Fruit fly (Drosophila melanogaster): ENCODE results near the gene ND-51.

DNA sequence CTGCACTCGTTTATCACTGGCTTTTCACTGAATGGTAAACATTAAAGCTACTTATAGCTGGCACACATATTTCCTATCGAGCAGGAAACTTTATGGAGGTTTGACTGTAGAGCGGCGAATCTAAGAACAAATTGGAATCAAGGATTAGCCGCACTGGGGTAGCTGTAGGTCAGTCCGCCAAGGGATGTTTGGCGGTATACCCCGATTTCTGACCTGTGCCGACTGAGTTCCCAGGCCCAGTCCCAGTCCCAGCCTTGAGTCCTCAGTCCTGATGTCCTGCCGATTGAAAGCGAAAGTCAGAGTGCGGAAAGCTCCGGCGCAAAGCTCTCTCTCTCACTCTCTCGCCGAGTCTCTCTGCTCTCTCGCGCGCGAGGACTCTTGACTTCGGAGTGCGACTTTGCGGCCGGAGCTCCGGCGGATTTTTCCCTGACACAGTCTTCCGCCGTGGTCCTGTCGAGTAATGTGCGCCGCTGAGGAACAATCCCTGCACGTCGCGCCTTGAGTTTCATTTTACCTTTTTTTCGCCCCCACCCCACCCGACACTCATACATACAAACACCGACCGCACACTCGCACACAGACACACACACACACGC, 8.6 kb downstream of the ND-51 start, which contains the start of gene CG13995:
- no peak for TF ChIP-seq Crg-1 (GFP tag; optimal IDR thresholded peaks at IDR 0.05)
- no peak for TF ChIP-seq CG1620 (GFP tag; optimal IDR thresholded peaks at IDR 0.05)
- no peak for TF ChIP-seq CG7101 (tag; optimal IDR thresholded peaks at IDR 0.05)
- no peak for TF ChIP-seq cic (GFP tag; optimal IDR thresholded peaks at IDR 0.05)
- TF ChIP-seq Clk (GFP tag; optimal IDR thresholded peaks at IDR 0.05) = no peak
- TF ChIP-seq Hr96 (GFP tag; optimal IDR thresholded peaks at IDR 0.05) = no peak
- TF ChIP-seq CG5204 (GFP tag; optimal IDR thresholded peaks at IDR 0.05) = no peak
- TF ChIP-seq CG33017 (tag; optimal IDR thresholded peaks at IDR 0.05) = no peak
- no peak for TF ChIP-seq cnc (optimal IDR thresholded peaks at IDR 0.05)
- no peak for TF ChIP-seq kay (GFP tag; ENCODE audit: borderline replicate concordance)
- TF ChIP-seq ovo (GFP tag; optimal IDR thresholded peaks at IDR 0.05) = no peak
- TF ChIP-seq CG12768 (GFP tag; optimal IDR thresholded peaks at IDR 0.05) = no peak
- no peak for TF ChIP-seq CG11617 (GFP tag; optimal IDR thresholded peaks at IDR 0.05)
- TF ChIP-seq CG14711 (tag; optimal IDR thresholded peaks at IDR 0.05) = no peak
